Worm (Caenorhabditis elegans): ENCODE measurements around the gene F55A11.7.

Gene F55A11.7

ce11 chrV:11822461-11822939 is 35.3 kb upstream of the F55A11.7 start, which contains the start of gene pyc-1 (continued):
- TF ChIP-seq lag-1 (GFP tag; IDR thresholded peaks at IDR 0.05) = no peak
- no peak for TF ChIP-seq ztf-3 (GFP tag; optimal IDR thresholded peaks at IDR 0.05)
- peak; percentile 8 for TF ChIP-seq ets-4 (GFP tag; optimal IDR thresholded peaks at IDR 0.05)
- no peak for TF ChIP-seq pbrm-1 (GFP tag; IDR thresholded peaks at IDR 0.05)
- TF ChIP-seq F23B12.7 (tag; optimal IDR thresholded peaks at IDR 0.05; ENCODE audit: insufficient read depth) = peak; percentile 24
- TF ChIP-seq pha-4 (tag; optimal IDR thresholded peaks at IDR 0.05) = peak; percentile 55
- 0 out of 2 replicates have a peak, but pooled peaks have one; percentile 4 for TF ChIP-seq hsf-1 (GFP tag; IDR thresholded peaks at IDR 0.05)
- no peak for TF ChIP-seq hrde-1 (tag; optimal IDR thresholded peaks at IDR 0.05; ENCODE audit: borderline replicate concordance)
- no peak for TF ChIP-seq attf-3 (GFP tag; conservative IDR thresholded peaks at IDR 0.05)
- TF ChIP-seq mxl-1 (tag; optimal IDR thresholded peaks at IDR 0.05) = no peak
- peak; percentile 42 for TF ChIP-seq attf-5 (GFP tag; optimal IDR thresholded peaks at IDR 0.05)
- TF ChIP-seq K12H6.12 (tag; optimal IDR thresholded peaks at IDR 0.05) = no peak
- TF ChIP-seq bed-2 (GFP tag; IDR thresholded peaks at IDR 0.05) = no peak
- TF ChIP-seq ceh-27 (GFP tag; optimal IDR thresholded peaks at IDR 0.05) = no peak
- no peak for TF ChIP-seq efl-1 (GFP tag; optimal IDR thresholded peaks at IDR 0.05)
- no peak for TF ChIP-seq madf-6 (GFP tag; IDR thresholded peaks at IDR 0.05)
- TF ChIP-seq K11D2.4 (GFP tag; IDR thresholded peaks at IDR 0.05) = no peak
- TF ChIP-seq tbp1 (GFP tag; optimal IDR thresholded peaks at IDR 0.05) = peak; percentile 16
- no peak for TF ChIP-seq hmg-1.2 (GFP tag; IDR thresholded peaks at IDR 0.05)
- no peak for TF ChIP-seq aptf-3 (GFP tag; IDR thresholded peaks at IDR 0.05)
- TF ChIP-seq nfya-2 (GFP tag; IDR thresholded peaks at IDR 0.05) = no peak
- no peak for TF ChIP-seq Y53F4B.3 (GFP tag; IDR thresholded peaks at IDR 0.05)
- TF ChIP-seq ceh-58 (GFP tag; IDR thresholded peaks at IDR 0.05) = no peak
- peak; percentile 23 for TF ChIP-seq lin-40 (tag; optimal IDR thresholded peaks at IDR 0.05)
- TF ChIP-seq athp-1 (tag; optimal IDR thresholded peaks at IDR 0.05) = no peak
- no peak for TF ChIP-seq him-1 (tag; optimal IDR thresholded peaks at IDR 0.05)
- TF ChIP-seq ztf-28 (GFP tag; IDR thresholded peaks at IDR 0.05) = no peak
- no peak for TF ChIP-seq ceh-40 (GFP tag; IDR thresholded peaks at IDR 0.05)
- no peak for TF ChIP-seq D2030.7 (GFP tag; IDR thresholded peaks at IDR 0.05)
- no peak for TF ChIP-seq zfh-2 (GFP tag; conservative IDR thresholded peaks at IDR 0.05)
- no peak for TF ChIP-seq ztf-18 (tag; optimal IDR thresholded peaks at IDR 0.05)
- no peak for TF ChIP-seq B0261.1 (tag; optimal IDR thresholded peaks at IDR 0.05)
- TF ChIP-seq ceh-100 (GFP tag; IDR thresholded peaks at IDR 0.05) = no peak
- TF ChIP-seq F49E8.2 (tag; optimal IDR thresholded peaks at IDR 0.05; ENCODE audit: insufficient read depth) = no peak
- TF ChIP-seq sea-2 (GFP tag; IDR thresholded peaks at IDR 0.05) = no peak
- TF ChIP-seq F10E7.11 (tag; optimal IDR thresholded peaks at IDR 0.05) = no peak
- TF ChIP-seq sdz-38 (tag; optimal IDR thresholded peaks at IDR 0.05) = no peak

ce11 chrV:11820551-11820950 is 33.3 kb upstream of the F55A11.7 start:
- 0 out of 2 replicates have a peak, but pooled peaks have one; percentile 39 for TF ChIP-seq Y53G8AR.9 (GFP tag; conservative IDR thresholded peaks at IDR 0.05)
- no peak for TF ChIP-seq madf-10 (tag; optimal IDR thresholded peaks at IDR 0.05)
- TF ChIP-seq F55B11.4 (tag; optimal IDR thresholded peaks at IDR 0.05; ENCODE audit: borderline replicate concordance, insufficient read depth) = no peak
- no peak for TF ChIP-seq F57C9.4 (tag; optimal IDR thresholded peaks at IDR 0.05)
- peak; percentile 51 for TF ChIP-seq nhr-80 (tag; optimal IDR thresholded peaks at IDR 0.05)
